Worm (Caenorhabditis elegans): ENCODE results near the gene F07C4.11.

DNA sequence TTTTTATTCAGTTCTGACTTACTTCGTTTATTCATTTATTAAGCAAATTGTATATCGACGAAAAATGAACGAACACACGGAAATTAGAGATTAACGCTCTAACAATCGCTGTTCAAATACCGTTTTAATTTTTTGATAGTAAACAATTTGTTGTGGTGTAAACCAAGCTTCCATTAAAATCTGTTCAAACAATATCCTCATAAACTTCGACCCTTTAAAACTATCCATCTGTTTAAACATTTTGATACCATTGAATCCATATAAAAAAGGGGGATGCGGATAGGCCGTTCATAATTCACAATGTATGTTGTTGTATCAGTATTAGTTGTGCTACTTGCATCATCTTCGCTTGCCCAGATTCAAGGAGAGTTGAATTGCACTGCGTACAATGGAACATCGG, 16.8 kb downstream of the F07C4.11 start, which contains the start of gene F07C4.6:
- no peak for TF ChIP-seq pqm-1 (tag; optimal IDR thresholded peaks at IDR 0.05)
- TF ChIP-seq unc-62 (GFP tag; optimal IDR thresholded peaks at IDR 0.05), result no peak
- TF ChIP-seq F16B12.6 (tag; optimal IDR thresholded peaks at IDR 0.05), result no peak
- no peak for TF ChIP-seq rnt-1 (tag; optimal IDR thresholded peaks at IDR 0.05)
- no peak for TF ChIP-seq nhr-28 (tag; optimal IDR thresholded peaks at IDR 0.05)
- TF ChIP-seq fos-1 (tag; optimal IDR thresholded peaks at IDR 0.05), result no peak
- TF ChIP-seq grh-1 (GFP tag; IDR thresholded peaks at IDR 0.05), result no peak
- TF ChIP-seq nhr-11 (tag; optimal IDR thresholded peaks at IDR 0.05), result no peak
- TF ChIP-seq ceh-82 (tag; optimal IDR thresholded peaks at IDR 0.05), result no peak
- TF ChIP-seq jun-1 (tag; optimal IDR thresholded peaks at IDR 0.05), result no peak
- no peak for TF ChIP-seq hpl-2 (GFP tag; optimal IDR thresholded peaks at IDR 0.05)
- no peak for TF ChIP-seq nhr-12 (tag; optimal IDR thresholded peaks at IDR 0.05)
- no peak for TF ChIP-seq lin-13 (GFP tag; optimal IDR thresholded peaks at IDR 0.05)

Data from whole organism, L1 larva.